Fruit fly (Drosophila melanogaster): ENCODE measurements around the gene Jon65Aiv.

Gene Jon65Aiv

DNA sequence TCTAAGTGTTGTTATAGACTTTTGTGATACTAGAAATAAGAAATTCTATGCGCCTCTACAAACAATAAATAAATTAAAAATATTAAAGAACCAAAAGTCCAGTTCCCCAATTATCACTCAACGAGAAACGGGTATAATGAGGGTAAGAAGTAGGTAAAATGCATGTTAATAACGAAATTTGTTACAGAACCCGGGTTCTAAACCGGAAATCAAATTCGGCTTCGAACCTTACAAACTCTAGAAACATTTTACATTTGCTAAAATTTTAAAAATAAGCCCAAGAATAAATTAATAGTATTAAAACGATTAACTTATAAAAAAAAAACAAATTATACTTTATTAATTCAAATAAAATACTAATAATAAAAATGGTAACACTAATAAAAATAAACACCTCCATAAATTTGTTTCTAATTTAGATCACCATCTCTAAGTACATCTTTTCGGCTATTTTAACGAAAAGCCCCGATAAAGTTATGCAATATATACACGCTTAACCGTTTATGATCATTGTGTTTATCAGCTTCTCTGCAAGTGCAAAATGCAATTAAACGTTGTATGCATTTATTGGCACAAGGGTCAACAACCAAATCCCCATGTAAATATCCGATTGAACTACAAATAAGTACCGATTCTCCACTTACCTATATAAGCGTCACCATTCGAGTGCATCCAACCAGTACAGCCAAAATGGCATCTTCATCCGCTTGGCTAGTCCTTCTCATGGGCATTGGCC is 32.7 kb downstream of the Jon65Aiv start, which contains the start of gene CG6602 (continued):
- TF ChIP-seq CG2129 (GFP tag; IDR thresholded peaks at IDR 0.05; ENCODE audit: partially characterized antibody) = no peak
- peak; percentile 29; the same call in 1 of the 2 replicates for TF ChIP-seq esg (GFP tag; conservative IDR thresholded peaks at IDR 0.05)
- peak; percentile 71 for TF ChIP-seq CG11247 (GFP tag; IDR thresholded peaks at IDR 0.05)
- TF ChIP-seq CG1024 (GFP tag; IDR thresholded peaks at IDR 0.05) = peak; percentile 77
- peak; percentile 73 for TF ChIP-seq CG10209 (GFP tag; optimal IDR thresholded peaks at IDR 0.05)
- TF ChIP-seq cas (GFP tag; IDR thresholded peaks at IDR 0.05) = peak; percentile 69
- TF ChIP-seq ewg (GFP tag; optimal IDR thresholded peaks at IDR 0.05) = peak; percentile 55
- peak; percentile 67 for TF ChIP-seq Usf (GFP tag; optimal IDR thresholded peaks at IDR 0.05)
- TF ChIP-seq bsh (GFP tag; optimal IDR thresholded peaks at IDR 0.05) = peak in 1 of 2 experiments; percentile 49
- no peak for TF ChIP-seq CG3838 (GFP tag; optimal IDR thresholded peaks at IDR 0.05)
- TF ChIP-seq wek (GFP tag; optimal IDR thresholded peaks at IDR 0.05) = peak; percentile 6
- TF ChIP-seq Dek (tag; optimal IDR thresholded peaks at IDR 0.05) = peak; percentile 21
- peak; percentile 80 for TF ChIP-seq Asciz (GFP tag; optimal IDR thresholded peaks at IDR 0.05)
- TF ChIP-seq CG12391 (tag; optimal IDR thresholded peaks at IDR 0.05) = peak; percentile 52
- no peak for TF ChIP-seq usp (GFP tag; optimal IDR thresholded peaks at IDR 0.05)
- peak; percentile 42; the same call in 1 of the 3 replicates for TF ChIP-seq C15 (GFP tag; IDR thresholded peaks at IDR 0.05)
- TF ChIP-seq Camta (GFP tag; optimal IDR thresholded peaks at IDR 0.05) = peak; percentile 60
- TF ChIP-seq p53 (GFP tag; optimal IDR thresholded peaks at IDR 0.05) = peak; percentile 34
- TF ChIP-seq CG3407 (GFP tag; optimal IDR thresholded peaks at IDR 0.05) = peak; percentile 41
- peak; percentile 45 for TF ChIP-seq Side (GFP tag; optimal IDR thresholded peaks at IDR 0.05)
- TF ChIP-seq CG10321 (GFP tag; IDR thresholded peaks at IDR 0.05) = peak; percentile 25; the same call in 1 of the 2 replicates
- TF ChIP-seq CG33213 (GFP tag; optimal IDR thresholded peaks at IDR 0.05) = peak; percentile 64
- TF ChIP-seq Mrtf (GFP tag; IDR thresholded peaks at IDR 0.05) = peak; percentile 72; the same call in 2 of the 3 replicates
- TF ChIP-seq ato (GFP tag; IDR thresholded peaks at IDR 0.05; ENCODE audit: partially characterized antibody) = no peak
- TF ChIP-seq sc (optimal IDR thresholded peaks at IDR 0.05) = no peak
- peak; percentile 55 for TF ChIP-seq sc (GFP tag; optimal IDR thresholded peaks at IDR 0.05)
- peak; percentile 47 for TF ChIP-seq E2f2 (GFP tag; IDR thresholded peaks at IDR 0.05)
- peak; percentile 83 for TF ChIP-seq CTCF (GFP tag; optimal IDR thresholded peaks at IDR 0.05)
- peak; percentile 64 for TF ChIP-seq CG12104 (GFP tag; optimal IDR thresholded peaks at IDR 0.05)
- peak; percentile 81 for TF ChIP-seq Ptx1 (GFP tag; IDR thresholded peaks at IDR 0.05)
- no peak; the same call in 1 of the 2 replicates for TF ChIP-seq gsb (GFP tag; IDR thresholded peaks at IDR 0.05)
- TF ChIP-seq caup (GFP tag; optimal IDR thresholded peaks at IDR 0.05; ENCODE audit: severe bottlenecking) = peak; percentile 89
- TF ChIP-seq sr (GFP tag; IDR thresholded peaks at IDR 0.05) = peak; percentile 77
- TF ChIP-seq sim (GFP tag; IDR thresholded peaks at IDR 0.05) = no peak
- no peak for TF ChIP-seq Elba2 (GFP tag; optimal IDR thresholded peaks at IDR 0.05)
- TF ChIP-seq CG11696 (GFP tag; IDR thresholded peaks at IDR 0.05) = 0 out of 2 replicates have a peak, but pooled peaks have one; percentile 49
- no peak for TF ChIP-seq hb (GFP tag; IDR thresholded peaks at IDR 0.05; ENCODE audit: partially characterized antibody)
- peak; percentile 38 for TF ChIP-seq CG3995 (GFP tag; optimal IDR thresholded peaks at IDR 0.05)
- TF ChIP-seq CG3847 (GFP tag; IDR thresholded peaks at IDR 0.05) = peak; percentile 72
- peak; percentile 90 for TF ChIP-seq NfI (GFP tag; optimal IDR thresholded peaks at IDR 0.05)
- TF ChIP-seq ssp (GFP tag; IDR thresholded peaks at IDR 0.05) = peak; percentile 66
- TF ChIP-seq CG11560 (tag; IDR thresholded peaks at IDR 0.05) = no peak; the same call in 2 of the 3 replicates
- peak; percentile 53 for TF ChIP-seq slp2 (GFP tag; optimal IDR thresholded peaks at IDR 0.05)
- peak; percentile 51 for TF ChIP-seq Hr3 (GFP tag; optimal IDR thresholded peaks at IDR 0.05)
